Worm (Caenorhabditis elegans) whole organism, L1 larva: ENCODE measurements around the gene srx-33.

Experiments
- fkh-10 ChIP-seq: sonication (generic microtip); optimal IDR thresholded peaks from 2 replicates; lab custom pipeline; 2017; ENCODE audit warnings: missing biosample characterization, missing genetic modification reagents, missing genetic modification characterization
- lin-13 ChIP-seq: fragments of 150-350 bp; optimal IDR thresholded peaks from 2 replicates; lab custom pipeline; 2014; ENCODE audit warnings: missing biosample characterization, missing genetic modification reagents, missing genetic modification characterization
- lir-3 ChIP-seq: sonication (generic microtip); optimal IDR thresholded peaks from 2 replicates; lab custom pipeline; 2016; ENCODE audit warnings: mild to moderate bottlenecking, missing genetic modification characterization, moderate library complexity, missing compliant biosample characterization; ENCODE audit not compliant: poor library complexity
- mep-1 ChIP-seq: fragments of 150-350 bp; optimal IDR thresholded peaks from 2 replicates; lab custom pipeline; 2014; ENCODE audit warnings: missing biosample characterization, missing genetic modification characterization
- nhr-11 ChIP-seq: fragments of 150-350 bp; optimal IDR thresholded peaks from 2 replicates; lab custom pipeline; 2014; ENCODE audit warnings: missing biosample characterization, missing genetic modification characterization
- nhr-76 ChIP-seq: sonication (generic microtip); optimal IDR thresholded peaks from 2 replicates; lab custom pipeline; 2017; ENCODE audit warnings: missing biosample characterization, missing genetic modification characterization
- tbx-2 ChIP-seq: sonication (generic microtip); optimal IDR thresholded peaks from 2 replicates; lab custom pipeline; 2016; ENCODE audit warnings: missing genetic modification characterization, missing compliant biosample characterization

DNA sequence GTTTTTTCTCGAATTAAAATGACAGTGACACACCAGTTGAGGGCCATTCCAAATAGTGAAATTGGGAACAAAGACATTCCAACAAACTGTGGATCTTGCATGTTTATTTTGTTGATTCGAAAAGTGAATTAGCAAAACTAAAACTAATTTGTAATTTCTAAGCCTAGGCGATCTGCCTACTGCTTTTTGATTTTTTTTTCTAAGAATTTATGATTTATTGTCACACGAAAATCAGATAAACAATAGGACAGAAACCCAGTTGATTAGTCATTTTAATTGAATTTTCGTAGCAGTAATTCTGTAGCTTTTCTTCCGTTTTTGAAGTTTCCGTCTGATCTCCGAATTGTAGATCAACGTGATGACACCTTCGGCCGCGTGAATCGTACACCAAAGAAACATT lies at the start of gene srx-33:
- no peak for TF ChIP-seq tbx-2 (tag; lab: Kevin White, UChicago)
- no peak for TF ChIP-seq mep-1 (tag; lab: Kevin White, UChicago)
- no peak for TF ChIP-seq nhr-76 (tag; lab: Kevin White, UChicago)
- TF ChIP-seq nhr-11 (tag; lab: Kevin White, UChicago), result no peak
- no peak for TF ChIP-seq lir-3
- TF ChIP-seq lin-13 (GFP tag; lab: Kevin White, UChicago), result no peak
- TF ChIP-seq fkh-10 (GFP tag; lab: Kevin White, UChicago), result no peak
